Worm (Caenorhabditis elegans): ENCODE results near the gene nhr-141.

DNA sequence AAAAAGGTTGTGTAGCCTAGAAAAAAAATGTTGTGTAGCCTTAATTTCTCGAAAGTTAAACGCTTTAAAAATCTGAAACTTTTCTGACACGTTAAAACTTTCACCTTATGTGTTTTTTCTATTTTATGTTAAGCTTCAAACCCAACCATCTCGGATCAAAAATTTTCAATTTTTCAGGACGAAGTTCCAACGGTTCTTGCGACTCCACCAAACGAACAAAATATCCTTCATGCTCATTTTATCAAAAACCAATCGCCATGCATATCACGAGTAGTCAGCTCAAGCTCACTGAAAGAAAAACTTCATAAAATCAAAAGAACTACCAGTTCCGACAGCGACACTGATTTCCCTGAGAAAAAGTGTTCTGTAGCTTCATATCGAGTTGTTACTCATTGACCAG, 8.0 kb upstream of the nhr-141 start:
- TF ChIP-seq nhr-237 (tag; optimal IDR thresholded peaks at IDR 0.05) (no peak), elt-1 (tag; optimal IDR thresholded peaks at IDR 0.05; ENCODE audit: borderline replicate concordance, insufficient read depth) (no peak), lin-13 (tag; optimal IDR thresholded peaks at IDR 0.05) (no peak), snpc-4 (tag; optimal IDR thresholded peaks at IDR 0.05) (no peak), ces-1 (GFP tag; optimal IDR thresholded peaks at IDR 0.05) (no peak), nhr-28 (tag; optimal IDR thresholded peaks at IDR 0.05) (no peak), lsy-2 (tag; optimal IDR thresholded peaks at IDR 0.05) (no peak), mab-5 (tag; optimal IDR thresholded peaks at IDR 0.05) (no peak), ceh-43 (GFP tag; optimal IDR thresholded peaks at IDR 0.05) (no peak), mep-1 (tag; optimal IDR thresholded peaks at IDR 0.05) (no peak)
